Worm (Caenorhabditis elegans): ENCODE measurements around the gene Y41G9A.5.

- TF ChIP-seq lin-13 (GFP tag; optimal IDR thresholded peaks at IDR 0.05), result no peak
- no peak for TF ChIP-seq aly-2 (tag; optimal IDR thresholded peaks at IDR 0.05)
- no peak for TF ChIP-seq lin-11 (tag; optimal IDR thresholded peaks at IDR 0.05)
- TF ChIP-seq ama-1 (optimal IDR thresholded peaks at IDR 0.05), result no peak
- no peak for TF ChIP-seq unc-62 (GFP tag; optimal IDR thresholded peaks at IDR 0.05)
- no peak for TF ChIP-seq snpc-4 (tag; optimal IDR thresholded peaks at IDR 0.05)
- TF ChIP-seq sem-4 (tag; optimal IDR thresholded peaks at IDR 0.05), result no peak
- TF ChIP-seq mdl-1 (tag; optimal IDR thresholded peaks at IDR 0.05), result no peak
- no peak for TF ChIP-seq mab-5 (tag; optimal IDR thresholded peaks at IDR 0.05)
- TF ChIP-seq nhr-77 (tag; optimal IDR thresholded peaks at IDR 0.05), result no peak
These were observed 23.1 kb downstream of the Y41G9A.5 start for ce11 chrX:2969447-2969989.

All from whole organism, L2 larva.